Fruit fly (Drosophila melanogaster): ENCODE measurements around the gene Dip-C.

Dip-C gene

dm6 chr3R:12402935-12403334, 10.6 kb downstream of the Dip-C start (continued):
- TF ChIP-seq Usf (GFP tag; optimal IDR thresholded peaks at IDR 0.05) = peak; percentile 93
- peak; percentile 98 for TF ChIP-seq Spps (tag; optimal IDR thresholded peaks at IDR 0.05)
- TF ChIP-seq ERR (GFP tag; optimal IDR thresholded peaks at IDR 0.05) = peak; percentile 92
- peak; percentile 97 for TF ChIP-seq CG17186 (GFP tag; optimal IDR thresholded peaks at IDR 0.05)
- peak; percentile 97 for TF ChIP-seq CG6689 (GFP tag; IDR thresholded peaks at IDR 0.05)
- TF ChIP-seq CG14860 (GFP tag; IDR thresholded peaks at IDR 0.05; ENCODE audit: partially characterized antibody) = no peak
- TF ChIP-seq ATbp (GFP tag; optimal IDR thresholded peaks at IDR 0.05) = peak; percentile 99
- TF ChIP-seq Myb (GFP tag; optimal IDR thresholded peaks at IDR 0.05) = peak; percentile 70
- TF ChIP-seq CG17802 (tag; optimal IDR thresholded peaks at IDR 0.05) = peak; percentile 89
- TF ChIP-seq CHES-1-like (GFP tag; optimal IDR thresholded peaks at IDR 0.05) = peak; percentile 90
- peak; percentile 94 for TF ChIP-seq CG5245 (GFP tag; optimal IDR thresholded peaks at IDR 0.05)
- peak; percentile 87 for TF ChIP-seq pros (GFP tag; optimal IDR thresholded peaks at IDR 0.05)
- TF ChIP-seq D (optimal IDR thresholded peaks at IDR 0.05) = no peak
- TF ChIP-seq D (GFP tag; optimal IDR thresholded peaks at IDR 0.05) = peak; percentile 96
- TF ChIP-seq Chrac-16 (GFP tag; optimal IDR thresholded peaks at IDR 0.05) = peak; percentile 94
- peak; percentile 84 for TF ChIP-seq CG9876 (GFP tag; optimal IDR thresholded peaks at IDR 0.05)
- peak; percentile 94 for TF ChIP-seq CG30431 (GFP tag; optimal IDR thresholded peaks at IDR 0.05)
- peak; percentile 92 for TF ChIP-seq CG9437 (GFP tag; optimal IDR thresholded peaks at IDR 0.05)
- TF ChIP-seq esg (GFP tag; conservative IDR thresholded peaks at IDR 0.05) = peak; percentile 93
- TF ChIP-seq fru (optimal IDR thresholded peaks at IDR 0.05) = no peak
- TF ChIP-seq unc-4 (GFP tag; IDR thresholded peaks at IDR 0.05; ENCODE audit: partially characterized antibody) = no peak
- TF ChIP-seq wek (GFP tag; optimal IDR thresholded peaks at IDR 0.05) = peak; percentile 92
- TF ChIP-seq slp2 (GFP tag; optimal IDR thresholded peaks at IDR 0.05) = peak; percentile 93
- peak in 1 of 2 experiments; percentile 67 for TF ChIP-seq crp (GFP tag; optimal IDR thresholded peaks at IDR 0.05)
- peak; percentile 99 for TF ChIP-seq Xrp1 (GFP tag; IDR thresholded peaks at IDR 0.05)
- peak; percentile 95 for TF ChIP-seq CG3407 (GFP tag; optimal IDR thresholded peaks at IDR 0.05)
- no peak for TF ChIP-seq CG42726 (GFP tag; IDR thresholded peaks at IDR 0.05; ENCODE audit: partially characterized antibody)
- TF ChIP-seq CG3847 (GFP tag; IDR thresholded peaks at IDR 0.05) = peak; percentile 94
- peak; percentile 92 to 99 for TF ChIP-seq Hr51 (GFP tag; optimal IDR thresholded peaks at IDR 0.05)
- peak; percentile 92 for TF ChIP-seq slbo (GFP tag; IDR thresholded peaks at IDR 0.05)
- TF ChIP-seq luna (GFP tag; optimal IDR thresholded peaks at IDR 0.05) = peak; percentile 75
- TF ChIP-seq CG18262 (tag; optimal IDR thresholded peaks at IDR 0.05) = peak; percentile 99
- peak; percentile 90 for TF ChIP-seq CG3838 (GFP tag; optimal IDR thresholded peaks at IDR 0.05)
- no peak for TF ChIP-seq Lpt (GFP tag; optimal IDR thresholded peaks at IDR 0.05)
- TF ChIP-seq CG14965 (GFP tag; optimal IDR thresholded peaks at IDR 0.05; ENCODE audit: borderline replicate concordance) = peak; percentile 89
- peak; percentile 93 for TF ChIP-seq ttk (GFP tag; IDR thresholded peaks at IDR 0.05)
- TF ChIP-seq CG15269 (tag; optimal IDR thresholded peaks at IDR 0.05) = peak; percentile 98
- TF ChIP-seq bcd (GFP tag; optimal IDR thresholded peaks at IDR 0.05) = peak; percentile 97
- no peak for TF ChIP-seq Trl (optimal IDR thresholded peaks at IDR 0.05)
- TF ChIP-seq Trl (GFP tag; optimal IDR thresholded peaks at IDR 0.05) = peak; percentile 95
- TF ChIP-seq chif (GFP tag; optimal IDR thresholded peaks at IDR 0.05) = peak; percentile 95 to 99
- TF ChIP-seq CG10654 (GFP tag; optimal IDR thresholded peaks at IDR 0.05) = peak; percentile 97
- peak; percentile 45 for TF ChIP-seq ftz-f1 (GFP tag; optimal IDR thresholded peaks at IDR 0.05)
- no peak for TF ChIP-seq hkb (optimal IDR thresholded peaks at IDR 0.05)
- TF ChIP-seq hkb (GFP tag; IDR thresholded peaks at IDR 0.05) = peak; percentile 99
- peak; percentile 76 for TF ChIP-seq CG15073 (GFP tag; optimal IDR thresholded peaks at IDR 0.05)
- peak; percentile 56; the same call in 1 of the 2 replicates for TF ChIP-seq Dip2 (GFP tag; IDR thresholded peaks at IDR 0.05)
- peak; percentile 97 for TF ChIP-seq twi (tag; optimal IDR thresholded peaks at IDR 0.05)
- TF ChIP-seq CG7786 (GFP tag; optimal IDR thresholded peaks at IDR 0.05) = peak; percentile 89
- TF ChIP-seq zf30C (GFP tag; optimal IDR thresholded peaks at IDR 0.05) = peak; percentile 39
- no peak for TF ChIP-seq amos (GFP tag; IDR thresholded peaks at IDR 0.05; ENCODE audit: partially characterized antibody)
- peak; percentile 100 for TF ChIP-seq CG10543 (GFP tag; optimal IDR thresholded peaks at IDR 0.05)
